1 fruit fly cellular context compared by ENCODE assay signal in the genomic region with DNA sequence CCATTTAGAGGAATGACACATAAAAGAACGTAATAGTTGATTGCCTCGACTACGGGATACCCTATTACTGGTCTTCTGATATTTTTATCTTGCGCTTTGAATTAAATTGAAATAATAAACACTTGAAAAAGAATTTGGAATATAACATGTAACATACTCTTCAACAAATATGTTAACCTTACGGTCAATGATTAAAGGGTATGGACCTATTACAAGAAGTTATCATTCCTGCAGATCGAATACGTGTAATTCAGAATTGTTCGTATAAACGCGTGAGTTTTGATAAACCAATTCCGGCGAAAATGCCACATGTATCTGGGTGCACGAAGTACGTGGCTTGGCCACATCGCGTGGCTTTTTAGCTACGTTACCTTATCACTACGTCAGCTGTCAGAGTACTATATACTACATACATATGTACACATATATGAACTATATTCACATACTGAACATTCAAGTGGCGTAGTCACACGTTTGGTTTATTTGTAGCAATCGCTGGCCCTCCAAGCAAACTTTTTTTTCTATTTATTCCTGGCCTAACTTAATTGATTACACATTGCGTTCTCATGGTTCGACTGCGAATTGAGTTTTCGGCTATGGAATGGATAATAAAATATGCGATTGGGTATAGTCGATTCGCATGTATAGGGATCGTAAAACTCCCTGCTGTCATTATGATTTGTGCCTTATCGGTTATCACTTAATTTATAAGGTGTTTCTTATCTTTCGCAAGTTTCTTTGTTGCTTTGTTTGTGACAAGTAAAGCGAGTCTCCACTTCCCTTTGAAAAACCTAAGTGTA.
TF ChIP-seq lines count a peak whose summit lies in the region.

No protein-coding gene starts in this region.

TF ChIP-seq in whole organism, embryonic, 481 proteins besides CTCF, POLR2A, EP300 and RAD21 (continued from another document):
- TF ChIP-seq Opbp (GFP tag; IDR thresholded peaks at IDR 0.05; lab: Robert Waterston, UW; ENCODE audit: partially characterized antibody) (no peak), CG3065 (GFP tag; optimal IDR thresholded peaks at IDR 0.05; lab: Kevin White, UChicago) (peak; percentile 5), ewg (GFP tag; optimal IDR thresholded peaks at IDR 0.05; lab: Kevin White, UChicago) (peak; percentile 33), CG34422 (GFP tag; IDR thresholded peaks at IDR 0.05; lab: Robert Waterston, UW) (peak; percentile 62; the same call in 1 of the 3 replicates), CrebB (tag; optimal IDR thresholded peaks at IDR 0.05; lab: Kevin White, UChicago) (peak; percentile 34), CG4404 (GFP tag; IDR thresholded peaks at IDR 0.05; lab: Robert Waterston, UW) (peak; percentile 47), CG5245 (GFP tag; optimal IDR thresholded peaks at IDR 0.05; lab: Kevin White, UChicago) (peak; percentile 51), Mrtf (GFP tag; IDR thresholded peaks at IDR 0.05; lab: Robert Waterston, UW) (no peak), CG12744 (GFP tag; optimal IDR thresholded peaks at IDR 0.05; lab: Kevin White, UChicago) (peak; percentile 32), CG14050 (GFP tag; IDR thresholded peaks at IDR 0.05; lab: Robert Waterston, UW) (peak; percentile 56), CG7839 (tag; optimal IDR thresholded peaks at IDR 0.05; lab: Kevin White, UChicago) (peak; percentile 82), CG9609 (GFP tag; optimal IDR thresholded peaks at IDR 0.05; lab: Kevin White, UChicago) (peak; percentile 30), fd64A (GFP tag; optimal IDR thresholded peaks at IDR 0.05; lab: Kevin White, UChicago) (peak; percentile 16), Kr (GFP tag; optimal IDR thresholded peaks at IDR 0.05; lab: Kevin White, UChicago) (no peak), gt (GFP tag; IDR thresholded peaks at IDR 0.05; lab: Robert Waterston, UW) (no peak), NC2α (GFP tag; optimal IDR thresholded peaks at IDR 0.05; lab: Kevin White, UChicago) (no peak), grn (GFP tag; optimal IDR thresholded peaks at IDR 0.05; lab: Kevin White, UChicago) (peak; percentile 57), CG10654 (GFP tag; optimal IDR thresholded peaks at IDR 0.05; lab: Kevin White, UChicago) (peak; percentile 64), CG2120 (GFP tag; optimal IDR thresholded peaks at IDR 0.05; lab: Kevin White, UChicago) (peak; percentile 79), Dad (GFP tag; optimal IDR thresholded peaks at IDR 0.05; lab: Kevin White, UChicago) (peak; percentile 38), CG17568 (GFP tag; optimal IDR thresholded peaks at IDR 0.05; lab: Kevin White, UChicago) (peak; percentile 0), HLH54F (GFP tag; optimal IDR thresholded peaks at IDR 0.05; lab: Kevin White, UChicago) (peak; percentile 38), sens-2 (GFP tag; IDR thresholded peaks at IDR 0.05; lab: Robert Waterston, UW) (no peak), jumu (GFP tag; optimal IDR thresholded peaks at IDR 0.05; lab: Kevin White, UChicago) (no peak), bsh (GFP tag; optimal IDR thresholded peaks at IDR 0.05; lab: Kevin White, UChicago) (peak in 1 of 2 experiments; percentile 63), Dll (GFP tag; IDR thresholded peaks at IDR 0.05; lab: Robert Waterston, UW; ENCODE audit: partially characterized antibody) (no peak), CG33557 (GFP tag; optimal IDR thresholded peaks at IDR 0.05; lab: Kevin White, UChicago) (no peak), Drgx (GFP tag; IDR thresholded peaks at IDR 0.05; lab: Robert Waterston, UW) (peak; percentile 43), tio (GFP tag; optimal IDR thresholded peaks at IDR 0.05; lab: Kevin White, UChicago) (peak; percentile 50), Vsx1 (GFP tag; optimal IDR thresholded peaks at IDR 0.05; lab: Kevin White, UChicago) (no peak), ssp (GFP tag; IDR thresholded peaks at IDR 0.05; lab: Robert Waterston, UW) (no peak), gem (tag; optimal IDR thresholded peaks at IDR 0.05; lab: Kevin White, UChicago) (peak; percentile 76), CG18619 (GFP tag; optimal IDR thresholded peaks at IDR 0.05; lab: Kevin White, UChicago) (peak; percentile 38), Med (GFP tag; lab: Kevin White, UChicago) (peak; percentile 91), Hand (GFP tag; optimal IDR thresholded peaks at IDR 0.05; lab: Kevin White, UChicago) (no peak), CG11398 (GFP tag; optimal IDR thresholded peaks at IDR 0.05; lab: Kevin White, UChicago) (no peak), Lpt (GFP tag; optimal IDR thresholded peaks at IDR 0.05; lab: Kevin White, UChicago) (no peak), CG18011 (GFP tag; optimal IDR thresholded peaks at IDR 0.05; lab: Kevin White, UChicago) (no peak), ftz-f1 (GFP tag; optimal IDR thresholded peaks at IDR 0.05; lab: Kevin White, UChicago) (no peak), Ets65A (GFP tag; lab: Kevin White, UChicago) (peak; percentile 91), CG8765 (GFP tag; IDR thresholded peaks at IDR 0.05; lab: Robert Waterston, UW) (no peak), CG9932 (GFP tag; IDR thresholded peaks at IDR 0.05; lab: Robert Waterston, UW) (peak; percentile 33; the same call in 1 of the 2 replicates), CG32772 (GFP tag; IDR thresholded peaks at IDR 0.05; lab: Robert Waterston, UW) (no peak), H2.0 (GFP tag; IDR thresholded peaks at IDR 0.05; lab: Robert Waterston, UW) (peak; percentile 68), crc (GFP tag; optimal IDR thresholded peaks at IDR 0.05; lab: Kevin White, UChicago) (peak; percentile 63), Oli (tag; optimal IDR thresholded peaks at IDR 0.05; lab: Kevin White, UChicago) (peak; percentile 56), gfzf (GFP tag; optimal IDR thresholded peaks at IDR 0.05; lab: Kevin White, UChicago) (no peak), sim (GFP tag; IDR thresholded peaks at IDR 0.05; lab: Robert Waterston, UW) (peak; percentile 45; the same call in 1 of the 2 replicates), CG17612 (GFP tag; IDR thresholded peaks at IDR 0.05; lab: Robert Waterston, UW) (0 out of 2 replicates have a peak, but pooled peaks have one; percentile 6), CG8089 (GFP tag; optimal IDR thresholded peaks at IDR 0.05; lab: Kevin White, UChicago) (no peak), CG7556 (GFP tag; optimal IDR thresholded peaks at IDR 0.05; lab: Kevin White, UChicago) (peak; percentile 31), gsb-n (tag; optimal IDR thresholded peaks at IDR 0.05; lab: Kevin White, UChicago) (no peak), CG12659 (GFP tag; optimal IDR thresholded peaks at IDR 0.05; lab: Kevin White, UChicago) (peak; percentile 28), CG13424 (tag; optimal IDR thresholded peaks at IDR 0.05; lab: Kevin White, UChicago) (peak; percentile 32), CG14014 (GFP tag; IDR thresholded peaks at IDR 0.05; lab: Robert Waterston, UW) (peak; percentile 52; the same call in 1 of the 2 replicates), scrt (GFP tag; optimal IDR thresholded peaks at IDR 0.05; lab: Kevin White, UChicago) (peak; percentile 20), CG1647 (GFP tag; optimal IDR thresholded peaks at IDR 0.05; lab: Kevin White, UChicago) (peak; percentile 17), ato (GFP tag; IDR thresholded peaks at IDR 0.05; lab: Robert Waterston, UW; ENCODE audit: partially characterized antibody) (no peak), CG6791 (GFP tag; IDR thresholded peaks at IDR 0.05; lab: Robert Waterston, UW; ENCODE audit: partially characterized antibody) (no peak), Poxn (GFP tag; IDR thresholded peaks at IDR 0.05; lab: Robert Waterston, UW) (no peak), CG14667 (GFP tag; IDR thresholded peaks at IDR 0.05; lab: Robert Waterston, UW) (0 out of 2 replicates have a peak, but pooled peaks have one; percentile 9), CG4328 (GFP tag; optimal IDR thresholded peaks at IDR 0.05; lab: Kevin White, UChicago) (no peak), nau (GFP tag; optimal IDR thresholded peaks at IDR 0.05; lab: Kevin White, UChicago) (peak; percentile 18), cg (GFP tag; optimal IDR thresholded peaks at IDR 0.05; lab: Kevin White, UChicago) (no peak), CG30020 (tag; optimal IDR thresholded peaks at IDR 0.05; lab: Kevin White, UChicago) (no peak), Fer3 (tag; optimal IDR thresholded peaks at IDR 0.05; lab: Kevin White, UChicago) (peak; percentile 72), Bteb2 (GFP tag; optimal IDR thresholded peaks at IDR 0.05; lab: Kevin White, UChicago) (no peak), CG4360 (GFP tag; IDR thresholded peaks at IDR 0.05; lab: Robert Waterston, UW) (no peak), Scr (GFP tag; IDR thresholded peaks at IDR 0.05; lab: Robert Waterston, UW; ENCODE audit: partially characterized antibody) (no peak)
